Worm (Caenorhabditis elegans) whole organism, L4/young adult: ENCODE measurements around the gene nstp-3.

Source experiments
- W03F9.2 ChIP-seq: fragments of 150-350 bp; optimal IDR thresholded peaks from 2 replicates; lab custom pipeline; 2014; ENCODE audit warnings: missing biosample characterization, missing genetic modification characterization
- dao-5 ChIP-seq: sonication (generic microtip); optimal IDR thresholded peaks from 2 replicates; lab custom pipeline; 2016; ENCODE audit warnings: missing genotype, missing genetic modification characterization, moderate library complexity, missing compliant biosample characterization
- him-1 ChIP-seq: sonication (generic microtip); optimal IDR thresholded peaks from 2 replicates; lab custom pipeline; 2016; ENCODE audit warnings: missing genotype, missing genetic modification reagents, missing genetic modification characterization, missing compliant biosample characterization

DNA sequence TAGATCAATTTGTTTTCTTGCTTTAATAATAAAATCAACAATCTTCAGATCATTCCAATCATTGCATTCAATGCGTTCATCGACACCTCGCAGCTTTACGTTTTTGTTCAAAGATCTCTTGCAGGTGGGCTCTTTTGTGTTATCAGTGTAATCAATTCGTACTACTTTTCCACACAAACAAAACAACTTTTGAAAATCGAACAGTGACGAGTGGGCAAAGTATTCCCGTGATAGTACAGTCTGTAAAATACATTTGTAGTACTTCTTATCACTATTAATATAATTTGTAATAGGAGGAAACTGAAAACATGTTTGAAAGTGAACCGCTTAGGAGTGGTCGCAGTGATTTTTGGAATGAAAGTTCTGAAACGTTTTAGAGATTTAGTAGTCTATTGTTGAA lies 33.0 kb downstream of the nstp-3 start, which contains the start of gene pgph-2:
- TF ChIP-seq him-1 (tag; lab: Kevin White, UChicago) (no peak), W03F9.2 (tag; lab: Kevin White, UChicago) (no peak), dao-5 (tag; lab: Kevin White, UChicago) (no peak)
